Worm (Caenorhabditis elegans) whole organism, mixed stage, embryonic: ENCODE data around the gene srw-79.

Experiments used
- blmp-1 ChIP-seq: fragments of 150-350 bp; optimal IDR thresholded peaks from 2 replicates; lab custom pipeline; 2014; ENCODE audit warnings: missing biosample characterization, missing genetic modification characterization
- cnd-1 ChIP-seq: fragments of 200-800 bp; sonication (Bioruptor generic); optimal IDR thresholded peaks from 2 replicates; lab custom pipeline; 2018; ENCODE audit warnings: mild to moderate bottlenecking, missing genetic modification characterization, missing compliant biosample characterization
- elt-1 ChIP-seq: sonication (generic microtip); optimal IDR thresholded peaks from 2 replicates; lab custom pipeline; 2017; ENCODE audit warnings: missing genetic modification characterization, mild to moderate bottlenecking, missing compliant biosample characterization, antibody characterized with exemption, moderate library complexity, borderline replicate concordance; ENCODE audit not compliant: insufficient read depth
- elt-3 ChIP-seq: fragments of 150-350 bp; optimal IDR thresholded peaks from 2 replicates; lab custom pipeline; 2014; ENCODE audit warnings: missing biosample characterization, missing genetic modification characterization
- lin-13 ChIP-seq: fragments of 150-350 bp; optimal IDR thresholded peaks from 2 replicates; lab custom pipeline; 2014; ENCODE audit warnings: missing biosample characterization, missing genetic modification characterization
- mep-1 ChIP-seq: fragments of 150-350 bp; optimal IDR thresholded peaks from 2 replicates; lab custom pipeline; 2017; ENCODE audit warnings: missing biosample characterization, missing genetic modification reagents, missing genetic modification characterization, inconsistent platforms
- nhr-237 ChIP-seq: fragments of 150-350 bp; optimal IDR thresholded peaks from 2 replicates; lab custom pipeline; 2014; ENCODE audit warnings: missing biosample characterization, missing genetic modification characterization
- nhr-28 ChIP-seq: fragments of 150-350 bp; optimal IDR thresholded peaks from 2 replicates; lab custom pipeline; 2014; ENCODE audit warnings: missing biosample characterization, missing genetic modification characterization
- pha-4 ChIP-seq: fragments of 150-350 bp; optimal IDR thresholded peaks from 2 replicates; lab custom pipeline; 2018; ENCODE audit warnings: missing biosample characterization, missing genetic modification reagents, missing genetic modification characterization
- sptf-1 ChIP-seq: sonication (generic microtip); optimal IDR thresholded peaks from 2 replicates; lab custom pipeline; 2017; ENCODE audit warnings: mild to moderate bottlenecking, missing genetic modification characterization, moderate library complexity, missing compliant biosample characterization
- unc-39 ChIP-seq: fragments of 150-350 bp; optimal IDR thresholded peaks from 2 replicates; lab custom pipeline; 2014; ENCODE audit warnings: missing biosample characterization, missing genetic modification characterization
- unc-62 ChIP-seq: fragments of 150-350 bp; optimal IDR thresholded peaks from 2 replicates; lab custom pipeline; 2014; ENCODE audit warnings: missing biosample characterization, missing genetic modification reagents, missing genetic modification characterization
- ztf-11 ChIP-seq: fragments of 150-350 bp; optimal IDR thresholded peaks from 2 replicates; lab custom pipeline; 2014; ENCODE audit warnings: missing biosample characterization, missing genetic modification characterization

ce11 chrII:2934354-2934753 is 12.2 kb upstream of the srw-79 start, which contains the start of gene irld-67:
- no peak for TF ChIP-seq nhr-237
- no peak for TF ChIP-seq pha-4 (tag; lab: Kevin White, UChicago)
- no peak for TF ChIP-seq nhr-28
- no peak for TF ChIP-seq unc-39 (tag; lab: Kevin White, UChicago)
- TF ChIP-seq blmp-1 (tag; lab: Kevin White, UChicago), result no peak
- TF ChIP-seq sptf-1 (tag; lab: Kevin White, UChicago), result no peak
- TF ChIP-seq elt-3 (tag; lab: Kevin White, UChicago), result no peak
- TF ChIP-seq unc-62 (GFP tag; lab: Kevin White, UChicago), result no peak
- TF ChIP-seq elt-1, result no peak
- TF ChIP-seq cnd-1 (tag; lab: Kevin White, UChicago), result no peak
- TF ChIP-seq mep-1 (tag; lab: Kevin White, UChicago), result no peak
- no peak for TF ChIP-seq ztf-11 (tag; lab: Kevin White, UChicago)
- no peak for TF ChIP-seq lin-13 (tag; lab: Kevin White, UChicago)
